Fruit fly (Drosophila melanogaster): ENCODE results near the gene CRIF.

DNA sequence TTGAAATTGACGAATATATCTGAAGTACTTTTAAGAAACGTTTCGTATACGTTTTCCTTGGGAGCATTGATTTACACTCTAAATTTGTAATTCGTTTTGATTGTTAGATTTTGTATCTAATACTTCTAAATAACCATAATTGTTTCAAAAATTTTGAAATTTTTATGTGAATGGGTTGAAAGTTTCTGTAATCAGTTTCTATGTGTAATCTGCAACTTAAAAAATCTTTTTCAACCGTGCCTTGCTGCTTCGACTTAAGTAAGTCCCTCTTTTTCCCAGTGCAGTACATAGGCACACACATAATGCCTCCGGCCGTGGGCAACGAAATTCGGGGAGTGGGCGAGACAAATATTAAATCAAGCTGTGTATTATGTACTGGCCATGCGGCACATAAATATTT is 16.7 kb upstream of the CRIF start:
- TF ChIP-seq cnc (optimal IDR thresholded peaks at IDR 0.05) (no peak), CG14711 (tag; optimal IDR thresholded peaks at IDR 0.05) (no peak), pad (GFP tag; optimal IDR thresholded peaks at IDR 0.05) (no peak), kay (GFP tag; ENCODE audit: borderline replicate concordance) (no peak), Hr96 (GFP tag; optimal IDR thresholded peaks at IDR 0.05) (no peak), CG33017 (tag; optimal IDR thresholded peaks at IDR 0.05) (no peak)
